Fruit fly (Drosophila melanogaster): ENCODE results near the gene CG2260.
A peak's percentile ranks its signal among the peaks of the same experiment; 100 is the strongest.

The CG2260 gene

DNA sequence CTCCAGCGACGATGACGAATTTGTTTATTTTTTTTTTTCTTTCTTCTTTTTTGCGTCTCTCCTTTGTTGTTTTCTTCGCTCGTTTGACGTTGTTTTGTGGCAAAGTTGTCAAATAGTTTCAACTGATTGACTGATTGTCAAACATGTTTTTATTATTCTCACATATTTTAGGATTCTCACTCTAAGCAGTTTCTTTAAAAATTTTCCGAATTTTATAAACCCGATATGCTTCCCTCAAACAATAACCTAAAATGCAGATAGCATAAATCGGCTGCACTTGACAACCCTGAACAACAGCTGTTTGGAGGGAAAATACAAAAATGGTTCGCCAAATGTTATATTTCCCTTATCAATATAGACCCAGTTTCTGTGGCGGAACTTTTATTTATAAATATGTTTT lies 22.6 kb upstream of the CG2260 start, which contains the start of gene CG17982:
Gene CG17982, minus strand, starts transcription at position 299 of the 400 bp plus-strand sequence.
- TF ChIP-seq CG1620 (GFP tag; optimal IDR thresholded peaks at IDR 0.05): peak; percentile 93
- TF ChIP-seq CG7101 (tag; optimal IDR thresholded peaks at IDR 0.05): peak; percentile 95
- peak; percentile 80 for TF ChIP-seq pad (GFP tag; optimal IDR thresholded peaks at IDR 0.05)
- TF ChIP-seq Hr96 (GFP tag; optimal IDR thresholded peaks at IDR 0.05): no peak
- TF ChIP-seq kay (GFP tag; ENCODE audit: borderline replicate concordance): no peak
- TF ChIP-seq CG33017 (tag; optimal IDR thresholded peaks at IDR 0.05): peak; percentile 83
- TF ChIP-seq CG7045 (GFP tag; optimal IDR thresholded peaks at IDR 0.05): peak; percentile 78
- peak; percentile 82 for TF ChIP-seq CG5204 (GFP tag; optimal IDR thresholded peaks at IDR 0.05)
- TF ChIP-seq cnc (optimal IDR thresholded peaks at IDR 0.05): no peak
- peak; percentile 94 for TF ChIP-seq CG11617 (GFP tag; optimal IDR thresholded peaks at IDR 0.05)
- peak; percentile 42 for TF ChIP-seq cic (GFP tag; optimal IDR thresholded peaks at IDR 0.05)
- peak; percentile 85 for TF ChIP-seq Crg-1 (GFP tag; optimal IDR thresholded peaks at IDR 0.05)
- TF ChIP-seq Clk (GFP tag; optimal IDR thresholded peaks at IDR 0.05): peak; percentile 30
- peak; percentile 99 for TF ChIP-seq bab1 (GFP tag; optimal IDR thresholded peaks at IDR 0.05)
- peak; percentile 83 for TF ChIP-seq CG12768 (GFP tag; optimal IDR thresholded peaks at IDR 0.05)
- peak; percentile 100 for TF ChIP-seq CG14711 (tag; optimal IDR thresholded peaks at IDR 0.05)
- peak; percentile 90 for TF ChIP-seq Mnt (GFP tag; optimal IDR thresholded peaks at IDR 0.05)
- peak; percentile 81 for TF ChIP-seq tj (GFP tag; optimal IDR thresholded peaks at IDR 0.05)
- peak; percentile 87 for TF ChIP-seq toe (GFP tag; optimal IDR thresholded peaks at IDR 0.05)
- peak; percentile 67 for TF ChIP-seq ovo (GFP tag; optimal IDR thresholded peaks at IDR 0.05)

DNA sequence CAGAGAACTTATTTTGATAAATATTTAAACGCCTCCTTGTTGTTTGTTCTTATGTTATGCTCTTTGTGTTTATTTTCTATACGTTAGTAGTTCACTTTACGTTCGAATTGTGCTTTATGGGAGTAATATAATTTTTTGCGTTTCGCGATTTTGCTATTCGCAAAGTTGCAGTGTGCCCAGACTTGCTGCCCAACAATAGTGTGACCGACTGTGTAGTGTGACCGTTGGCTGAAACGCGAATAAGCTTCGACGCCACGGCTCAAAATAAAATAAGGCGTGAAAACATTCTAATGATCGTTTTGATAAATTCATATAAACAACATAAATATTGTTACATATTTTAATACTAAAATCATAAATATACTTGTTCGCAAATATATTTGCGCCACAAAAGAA lies 21.1 kb upstream of the CG2260 start, which contains the start of gene Smox:
Gene Smox, minus strand, starts transcription at position 213 of the 396 bp plus-strand sequence.
- TF ChIP-seq CG14711 (tag; optimal IDR thresholded peaks at IDR 0.05): peak; percentile 22
- peak; percentile 18 for TF ChIP-seq CG33017 (tag; optimal IDR thresholded peaks at IDR 0.05)
- TF ChIP-seq tj (GFP tag; optimal IDR thresholded peaks at IDR 0.05): no peak

DNA sequence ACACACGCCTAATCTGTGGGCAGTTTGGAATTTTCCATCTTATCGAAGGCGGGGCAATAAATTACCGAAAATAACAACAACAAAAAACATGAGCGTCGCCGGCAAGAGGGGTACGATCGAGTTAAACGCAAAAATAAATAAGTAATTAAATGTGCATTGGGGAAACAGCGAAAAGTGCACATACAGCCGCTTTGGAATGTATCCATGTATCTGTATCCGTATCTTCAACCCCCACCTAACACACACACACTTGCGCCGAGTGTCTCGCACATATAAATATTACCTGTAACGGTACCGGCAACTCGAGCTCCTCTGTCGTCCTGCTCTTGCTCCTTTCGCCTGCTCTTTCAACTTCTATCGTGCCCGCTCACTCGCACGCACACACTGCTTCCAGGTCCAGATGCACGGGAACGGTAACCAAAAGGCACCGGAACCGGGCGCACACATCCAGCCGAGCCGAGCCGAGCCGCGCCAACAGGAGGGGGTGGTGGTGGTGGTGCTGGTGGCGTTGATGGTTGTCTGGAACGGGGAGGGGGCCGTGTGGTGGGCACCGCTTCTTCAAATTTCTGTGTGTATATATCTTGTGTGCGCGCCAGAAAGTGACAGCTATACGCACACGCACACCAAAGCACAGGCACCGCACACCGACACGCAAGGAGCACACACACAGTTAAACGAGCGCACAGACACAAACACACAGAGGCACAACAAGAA lies 20.6 kb upstream of the CG2260 start:
- TF ChIP-seq CG12768 (GFP tag; optimal IDR thresholded peaks at IDR 0.05): peak; percentile 38
- TF ChIP-seq CG1620 (GFP tag; optimal IDR thresholded peaks at IDR 0.05): no peak
- no peak for TF ChIP-seq CG33017 (tag; optimal IDR thresholded peaks at IDR 0.05)
- peak; percentile 57 for TF ChIP-seq CG11617 (GFP tag; optimal IDR thresholded peaks at IDR 0.05)
- TF ChIP-seq Mnt (GFP tag; optimal IDR thresholded peaks at IDR 0.05): peak; percentile 44
- no peak for TF ChIP-seq bab1 (GFP tag; optimal IDR thresholded peaks at IDR 0.05)
- peak; percentile 43 for TF ChIP-seq cic (GFP tag; optimal IDR thresholded peaks at IDR 0.05)
- TF ChIP-seq tj (GFP tag; optimal IDR thresholded peaks at IDR 0.05): peak; percentile 84
- TF ChIP-seq cnc (optimal IDR thresholded peaks at IDR 0.05): no peak
- TF ChIP-seq CG7101 (tag; optimal IDR thresholded peaks at IDR 0.05): peak; percentile 16
- no peak for TF ChIP-seq Clk (GFP tag; optimal IDR thresholded peaks at IDR 0.05)
- no peak for TF ChIP-seq toe (GFP tag; optimal IDR thresholded peaks at IDR 0.05)
- TF ChIP-seq CG7045 (GFP tag; optimal IDR thresholded peaks at IDR 0.05): no peak
- TF ChIP-seq CG14711 (tag; optimal IDR thresholded peaks at IDR 0.05): no peak
- TF ChIP-seq Hr96 (GFP tag; optimal IDR thresholded peaks at IDR 0.05): no peak
- peak; percentile 97 for TF ChIP-seq ovo (GFP tag; optimal IDR thresholded peaks at IDR 0.05)
- TF ChIP-seq Crg-1 (GFP tag; optimal IDR thresholded peaks at IDR 0.05): peak; percentile 8
- no peak for TF ChIP-seq CG5204 (GFP tag; optimal IDR thresholded peaks at IDR 0.05)
- no peak for TF ChIP-seq kay (GFP tag; ENCODE audit: borderline replicate concordance)
- TF ChIP-seq pad (GFP tag; optimal IDR thresholded peaks at IDR 0.05): peak; percentile 98

DNA sequence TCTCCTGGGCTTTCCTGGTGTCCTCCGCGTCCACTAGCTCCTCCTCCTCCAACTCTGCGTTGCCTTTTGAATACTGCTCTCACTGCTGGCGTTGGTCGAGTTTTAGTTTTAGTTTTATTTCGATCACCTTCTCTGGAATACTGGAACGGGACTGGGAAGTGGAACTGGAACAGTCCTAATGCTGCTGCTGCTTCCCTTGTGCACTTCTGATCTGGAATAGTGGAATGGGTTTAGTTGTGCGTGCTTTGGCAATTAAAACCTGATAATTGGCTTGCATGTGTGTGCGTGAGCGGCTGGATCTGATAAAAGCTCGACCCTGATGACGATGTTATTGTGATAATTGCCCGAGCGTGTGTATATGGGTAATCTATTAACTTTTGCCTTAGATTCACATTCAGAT lies 19.8 kb upstream of the CG2260 start:
- no peak for TF ChIP-seq tj (GFP tag; optimal IDR thresholded peaks at IDR 0.05)
- TF ChIP-seq toe (GFP tag; optimal IDR thresholded peaks at IDR 0.05): no peak
- no peak for TF ChIP-seq CG14711 (tag; optimal IDR thresholded peaks at IDR 0.05)
- no peak for TF ChIP-seq Crg-1 (GFP tag; optimal IDR thresholded peaks at IDR 0.05)
- TF ChIP-seq kay (GFP tag; ENCODE audit: borderline replicate concordance): no peak
- no peak for TF ChIP-seq CG5204 (GFP tag; optimal IDR thresholded peaks at IDR 0.05)
- no peak for TF ChIP-seq ovo (GFP tag; optimal IDR thresholded peaks at IDR 0.05)
- no peak for TF ChIP-seq CG1620 (GFP tag; optimal IDR thresholded peaks at IDR 0.05)
- no peak for TF ChIP-seq pad (GFP tag; optimal IDR thresholded peaks at IDR 0.05)
- no peak for TF ChIP-seq cic (GFP tag; optimal IDR thresholded peaks at IDR 0.05)
- no peak for TF ChIP-seq Mnt (GFP tag; optimal IDR thresholded peaks at IDR 0.05)
- no peak for TF ChIP-seq CG12768 (GFP tag; optimal IDR thresholded peaks at IDR 0.05)
- no peak for TF ChIP-seq bab1 (GFP tag; optimal IDR thresholded peaks at IDR 0.05)
- TF ChIP-seq CG33017 (tag; optimal IDR thresholded peaks at IDR 0.05): no peak
- no peak for TF ChIP-seq CG11617 (GFP tag; optimal IDR thresholded peaks at IDR 0.05)
- TF ChIP-seq Clk (GFP tag; optimal IDR thresholded peaks at IDR 0.05): no peak
- TF ChIP-seq CG7101 (tag; optimal IDR thresholded peaks at IDR 0.05): no peak

DNA sequence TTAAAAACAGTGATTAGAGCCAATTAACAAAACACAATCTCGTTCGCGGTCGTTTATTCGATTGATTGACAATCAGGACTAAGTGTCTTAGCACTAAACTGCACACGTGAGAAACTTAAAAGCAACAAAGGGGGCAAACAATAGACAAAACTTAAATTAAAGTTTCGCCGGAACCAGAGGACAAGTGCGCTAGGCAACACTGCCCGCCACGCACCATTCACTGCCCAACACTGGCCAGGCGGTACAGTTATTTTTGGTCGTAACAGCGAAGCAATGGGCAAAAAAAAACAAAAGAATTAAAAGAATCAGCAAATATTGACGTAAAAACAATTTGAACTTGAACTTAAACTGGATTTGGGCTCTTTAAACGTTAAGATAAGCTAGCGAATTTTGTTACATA lies 16.3 kb upstream of the CG2260 start:
- TF ChIP-seq CG33017 (tag; optimal IDR thresholded peaks at IDR 0.05) (no peak), ovo (GFP tag; optimal IDR thresholded peaks at IDR 0.05) (no peak), cnc (optimal IDR thresholded peaks at IDR 0.05) (no peak), CG7045 (GFP tag; optimal IDR thresholded peaks at IDR 0.05) (no peak), cic (GFP tag; optimal IDR thresholded peaks at IDR 0.05) (no peak), bab1 (GFP tag; optimal IDR thresholded peaks at IDR 0.05) (no peak), toe (GFP tag; optimal IDR thresholded peaks at IDR 0.05) (no peak), CG5204 (GFP tag; optimal IDR thresholded peaks at IDR 0.05) (no peak), CG1620 (GFP tag; optimal IDR thresholded peaks at IDR 0.05) (no peak), CG12768 (GFP tag; optimal IDR thresholded peaks at IDR 0.05) (no peak), CG11617 (GFP tag; optimal IDR thresholded peaks at IDR 0.05) (no peak), pad (GFP tag; optimal IDR thresholded peaks at IDR 0.05) (no peak), tj (GFP tag; optimal IDR thresholded peaks at IDR 0.05) (no peak), Crg-1 (GFP tag; optimal IDR thresholded peaks at IDR 0.05) (no peak), CG14711 (tag; optimal IDR thresholded peaks at IDR 0.05) (no peak), Mnt (GFP tag; optimal IDR thresholded peaks at IDR 0.05) (no peak), Clk (GFP tag; optimal IDR thresholded peaks at IDR 0.05) (no peak), kay (GFP tag; ENCODE audit: borderline replicate concordance) (no peak), Hr96 (GFP tag; optimal IDR thresholded peaks at IDR 0.05) (no peak), CG7101 (tag; optimal IDR thresholded peaks at IDR 0.05) (no peak)
